Fruit fly (Drosophila melanogaster) whole organism, adult: ENCODE data around the gene CG11333.

Experiments used
- CG11617 ChIP-seq: fragments of 200-800 bp; sonication (Bioruptor generic); optimal IDR thresholded peaks from 2 replicates; lab custom pipeline; 2017; ENCODE audit warnings: mild to moderate bottlenecking, missing biosample characterization, missing genetic modification reagents, missing genetic modification characterization
- CG12768 ChIP-seq: fragments of 200-800 bp; sonication (Bioruptor generic); optimal IDR thresholded peaks from 2 replicates; lab custom pipeline; 2017; ENCODE audit warnings: missing biosample characterization, missing genetic modification characterization, mild to moderate bottlenecking, moderate library complexity, missing genetic modification reagents
- CG14711 ChIP-seq: fragments of 200-800 bp; sonication (Bioruptor generic); optimal IDR thresholded peaks from 2 replicates; lab custom pipeline; 2018; ENCODE audit warnings: missing biosample characterization, mild to moderate bottlenecking, missing genetic modification characterization, moderate library complexity
- CG33017 ChIP-seq: fragments of 200-800 bp; sonication (Bioruptor generic); optimal IDR thresholded peaks from 2 replicates; lab custom pipeline; 2018; ENCODE audit warnings: missing biosample characterization, mild to moderate bottlenecking, missing genetic modification characterization, moderate library complexity
- CG7045 ChIP-seq: fragments of 200-800 bp; sonication (Bioruptor generic); optimal IDR thresholded peaks from 2 replicates; lab custom pipeline; 2017; ENCODE audit warnings: missing biosample characterization, mild to moderate bottlenecking, missing genetic modification characterization
- CG7101 ChIP-seq: fragments of 200-800 bp; sonication (Bioruptor generic); optimal IDR thresholded peaks from 2 replicates; lab custom pipeline; 2018; ENCODE audit warnings: missing biosample characterization, mild to moderate bottlenecking, missing genetic modification characterization, moderate library complexity
- Crg-1 ChIP-seq: fragments of 200-800 bp; sonication (Bioruptor generic); optimal IDR thresholded peaks from 2 replicates; lab custom pipeline; 2016; ENCODE audit warnings: missing biosample characterization, missing genetic modification characterization
- Hr96 ChIP-seq: fragments of 200-800 bp; sonication (Bioruptor generic); optimal IDR thresholded peaks from 2 replicates; lab custom pipeline; 2016; ENCODE audit warnings: missing biosample characterization, missing genetic modification characterization
- bab1 ChIP-seq: fragments of 200-800 bp; sonication (Bioruptor generic); optimal IDR thresholded peaks from 3 replicates; lab custom pipeline; 2019; ENCODE audit warnings: missing biosample characterization, mild to moderate bottlenecking, missing genetic modification characterization, moderate library complexity
- cic ChIP-seq: fragments of 200-800 bp; sonication (Bioruptor generic); optimal IDR thresholded peaks from 2 replicates; lab custom pipeline; 2017; ENCODE audit warnings: missing biosample characterization, mild to moderate bottlenecking, missing genetic modification characterization, moderate library complexity
- ovo ChIP-seq: fragments of 200-800 bp; sonication (Bioruptor generic); optimal IDR thresholded peaks from 2 replicates; lab custom pipeline; 2016; ENCODE audit warnings: missing biosample characterization, missing genetic modification characterization
- pad ChIP-seq: fragments of 200-800 bp; sonication (Bioruptor generic); optimal IDR thresholded peaks from 3 replicates; lab custom pipeline; 2017; ENCODE audit warnings: missing biosample characterization, missing genetic modification characterization, mild to moderate bottlenecking, moderate library complexity, missing genetic modification reagents
- tj ChIP-seq: fragments of 200-800 bp; sonication (Bioruptor generic); optimal IDR thresholded peaks from 3 replicates; lab custom pipeline; 2017; ENCODE audit warnings: missing biosample characterization, mild to moderate bottlenecking, missing genetic modification characterization, moderate library complexity

dm6 chr3R:31504731-31505252, 41.7 kb downstream of the CG11333 start:
- TF ChIP-seq cic (GFP tag; lab: Kevin White, UChicago) (no peak), CG33017 (tag; lab: Kevin White, UChicago) (no peak), Crg-1 (GFP tag; lab: Kevin White, UChicago) (no peak), bab1 (GFP tag; lab: Kevin White, UChicago) (no peak), ovo (no peak), CG14711 (no peak), CG12768 (GFP tag; lab: Kevin White, UChicago) (no peak), pad (GFP tag; lab: Kevin White, UChicago) (no peak), tj (GFP tag; lab: Kevin White, UChicago) (no peak), CG11617 (GFP tag; lab: Kevin White, UChicago) (no peak), Hr96 (no peak), CG7045 (GFP tag; lab: Kevin White, UChicago) (no peak), CG7101 (tag; lab: Kevin White, UChicago) (no peak)
